Worm (Caenorhabditis elegans) whole organism, midembryonic: ENCODE data around the gene ZK1290.13.

Source experiments
- T22C8.4 ChIP-seq: fragments of 200-800 bp; sonication (Bioruptor generic); IDR thresholded peaks from 2 replicates; pipeline ENCODE4 v1.3.6; 2022; ENCODE audit warnings: missing genetic modification characterization, missing compliant biosample characterization
- cog-1 ChIP-seq: sonication (generic microtip); optimal IDR thresholded peaks from 2 replicates; lab custom pipeline; 2016; ENCODE audit warnings: missing genetic modification characterization, missing compliant biosample characterization
- flt-1 ChIP-seq: fragments of 200-800 bp; sonication (Bioruptor generic); IDR thresholded peaks from 2 replicates; pipeline ENCODE4 v1.3.6; 2022; ENCODE audit warnings: missing genetic modification characterization, missing compliant biosample characterization
- klf-2 ChIP-seq: fragments of 200-800 bp; sonication (Bioruptor generic); conservative IDR thresholded peaks from 2 replicates; pipeline ENCODE4 v1.3.6; 2022; ENCODE audit warnings: missing genetic modification reagents, missing genetic modification characterization, missing compliant biosample characterization
- med-1 ChIP-seq: sonication (generic microtip); optimal IDR thresholded peaks from 2 replicates; lab custom pipeline; 2017; ENCODE audit warnings: missing genetic modification characterization, mild to moderate bottlenecking, missing compliant biosample characterization, antibody characterized with exemption, missing genetic modification reagents; ENCODE audit not compliant: insufficient read depth
- ref-1 ChIP-seq: fragments of 200-800 bp; sonication (Bioruptor generic); conservative IDR thresholded peaks from 2 replicates; pipeline ENCODE4 v1.3.6; 2022; ENCODE audit warnings: missing genetic modification reagents, missing genetic modification characterization, missing compliant biosample characterization
- tab-1 ChIP-seq: fragments of 200-800 bp; sonication (Bioruptor generic); IDR thresholded peaks from 2 replicates; pipeline ENCODE4 v1.3.6; 2022; ENCODE audit warnings: missing genetic modification characterization, missing compliant biosample characterization
- ztf-23 ChIP-seq: fragments of 200-800 bp; sonication (Bioruptor generic); IDR thresholded peaks from 2 replicates; pipeline ENCODE4 v1.3.6; 2022; ENCODE audit warnings: missing genetic modification reagents, missing genetic modification characterization, missing compliant biosample characterization
- ztf-29 ChIP-seq: fragments of 200-800 bp; sonication (Bioruptor generic); IDR thresholded peaks from 2 replicates; pipeline ENCODE4 v1.3.6; 2022; ENCODE audit warnings: missing genetic modification reagents, missing genetic modification characterization, missing compliant biosample characterization

- TF ChIP-seq flt-1 (GFP tag; lab: Robert Waterston, UW) (no peak), ztf-29 (GFP tag; lab: Robert Waterston, UW) (no peak), med-1 (no peak), tab-1 (GFP tag; lab: Robert Waterston, UW) (no peak), T22C8.4 (GFP tag; lab: Robert Waterston, UW) (no peak), cog-1 (no peak), ref-1 (GFP tag; lab: Robert Waterston, UW) (no peak), klf-2 (GFP tag; lab: Robert Waterston, UW) (no peak), ztf-23 (GFP tag; lab: Robert Waterston, UW) (no peak)
These were observed 42.6 kb downstream of the ZK1290.13 start, which contains the start of gene F35D2.6 for ce11 chrII:7577412-7577811.
